Worm (Caenorhabditis elegans) whole organism, L3 larva: ENCODE data around the gene ZK418.11.

Experiments
- R02D3.7 ChIP-seq: fragments of 150-350 bp; optimal IDR thresholded peaks from 2 replicates; lab custom pipeline; 2014; ENCODE audit warnings: missing biosample characterization, missing genetic modification characterization
- aly-2 ChIP-seq: fragments of 150-350 bp; optimal IDR thresholded peaks from 2 replicates; lab custom pipeline; 2014; ENCODE audit warnings: missing biosample characterization, missing genetic modification characterization
- hmg-11 ChIP-seq: sonication (generic microtip); optimal IDR thresholded peaks from 2 replicates; lab custom pipeline; 2016; ENCODE audit warnings: missing genetic modification characterization, missing compliant biosample characterization
- snpc-4 ChIP-seq: fragments of 150-350 bp; optimal IDR thresholded peaks from 2 replicates; lab custom pipeline; 2014; ENCODE audit warnings: missing biosample characterization, missing genetic modification characterization
- ztf-4 ChIP-seq: fragments of 150-350 bp; optimal IDR thresholded peaks from 2 replicates; lab custom pipeline; 2014; ENCODE audit warnings: missing biosample characterization, missing genetic modification characterization

DNA sequence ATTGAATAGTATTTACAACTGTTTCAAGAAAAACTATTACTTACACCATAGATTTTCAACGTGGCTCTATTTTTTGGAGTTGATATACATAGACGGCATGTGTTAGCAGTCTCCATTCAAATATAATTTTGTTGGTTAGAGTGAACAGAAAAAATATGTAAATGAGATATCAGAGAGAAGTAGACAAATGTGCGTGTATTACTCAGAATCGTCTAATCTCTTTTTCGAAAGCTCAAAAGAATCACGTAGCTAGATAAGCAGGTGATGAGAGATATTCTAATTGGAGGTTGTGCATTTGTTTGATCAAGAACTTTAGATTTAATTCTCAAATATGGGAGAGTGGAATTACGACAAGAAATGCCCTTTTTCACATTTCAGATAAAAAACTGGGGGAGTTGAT is 9.5 kb upstream of the ZK418.11 start, which contains the start of gene ZK418.10:
- TF ChIP-seq ztf-4 (tag; lab: Kevin White, UChicago) (no peak), hmg-11 (no peak), snpc-4 (tag; lab: Kevin White, UChicago) (no peak), R02D3.7 (tag; lab: Kevin White, UChicago) (no peak), aly-2 (tag; lab: Kevin White, UChicago) (no peak)
